Worm (Caenorhabditis elegans): ENCODE data around the gene T13C5.7.

The T13C5.7 gene

DNA sequence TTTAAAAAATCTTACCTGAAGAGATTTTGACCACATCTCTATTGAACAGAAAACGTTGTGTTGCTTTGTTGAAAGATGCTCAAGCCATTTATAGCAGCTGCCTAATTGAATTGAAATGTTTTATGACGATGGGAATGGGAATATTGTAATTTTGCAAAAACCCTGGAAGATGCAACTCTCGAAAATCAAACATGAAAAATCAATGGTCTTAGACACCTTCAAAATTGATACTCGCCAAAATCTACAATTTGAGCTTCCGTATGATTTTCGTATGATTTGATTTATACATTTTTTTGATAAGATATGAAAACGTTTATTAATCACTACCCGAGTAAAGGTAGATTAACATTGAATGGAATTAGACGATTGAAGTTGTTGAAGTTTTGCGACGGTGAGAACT, 28.1 kb downstream of the T13C5.7 start, which contains the start of gene C14F11.7:
Gene C14F11.7 (minus strand): TSS at position 101 of the 400 bp plus-strand sequence.
- TF ChIP-seq T22C8.4 (GFP tag; IDR thresholded peaks at IDR 0.05) (no peak), ztf-29 (GFP tag; IDR thresholded peaks at IDR 0.05) (no peak), tab-1 (GFP tag; IDR thresholded peaks at IDR 0.05) (no peak), klf-2 (GFP tag; conservative IDR thresholded peaks at IDR 0.05) (no peak), ref-1 (GFP tag; conservative IDR thresholded peaks at IDR 0.05) (no peak), med-1 (GFP tag; optimal IDR thresholded peaks at IDR 0.05; ENCODE audit: insufficient read depth) (no peak), cog-1 (tag; optimal IDR thresholded peaks at IDR 0.05) (no peak), ztf-23 (GFP tag; IDR thresholded peaks at IDR 0.05) (no peak), flt-1 (GFP tag; IDR thresholded peaks at IDR 0.05) (no peak)

DNA sequence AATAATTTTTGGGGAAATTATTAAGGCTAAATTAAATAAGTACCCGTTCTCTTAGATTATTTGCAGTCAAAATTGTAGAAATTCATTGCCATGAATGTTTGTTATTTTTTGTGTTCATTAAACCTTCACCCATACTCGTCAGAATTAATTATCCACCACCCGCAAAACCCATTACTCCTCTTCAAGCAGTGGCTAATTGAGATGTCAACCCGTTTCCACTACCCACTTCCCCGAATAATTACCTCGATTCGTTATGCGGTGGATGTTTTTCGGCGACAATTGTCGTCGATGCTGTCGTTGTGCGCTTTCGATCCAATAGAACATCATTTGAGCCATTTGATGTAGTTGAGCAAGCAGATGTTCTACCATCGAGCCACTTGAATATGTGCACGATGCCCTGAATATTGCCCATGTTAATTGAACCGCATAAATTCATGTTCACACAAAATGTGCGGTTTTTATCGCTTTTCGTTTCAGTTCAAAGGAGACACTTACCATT, 31.0 kb downstream of the T13C5.7 start:
- no peak for TF ChIP-seq klf-2 (GFP tag; conservative IDR thresholded peaks at IDR 0.05)
- TF ChIP-seq ztf-23 (GFP tag; IDR thresholded peaks at IDR 0.05) = no peak
- TF ChIP-seq cog-1 (tag; optimal IDR thresholded peaks at IDR 0.05) = no peak
- no peak for TF ChIP-seq T22C8.4 (GFP tag; IDR thresholded peaks at IDR 0.05)
- TF ChIP-seq flt-1 (GFP tag; IDR thresholded peaks at IDR 0.05) = no peak
- TF ChIP-seq ref-1 (GFP tag; conservative IDR thresholded peaks at IDR 0.05) = no peak
- no peak for TF ChIP-seq med-1 (GFP tag; optimal IDR thresholded peaks at IDR 0.05; ENCODE audit: insufficient read depth)
- TF ChIP-seq tab-1 (GFP tag; IDR thresholded peaks at IDR 0.05) = no peak; the same call in 1 of the 2 replicates
- TF ChIP-seq ztf-29 (GFP tag; IDR thresholded peaks at IDR 0.05) = no peak

DNA sequence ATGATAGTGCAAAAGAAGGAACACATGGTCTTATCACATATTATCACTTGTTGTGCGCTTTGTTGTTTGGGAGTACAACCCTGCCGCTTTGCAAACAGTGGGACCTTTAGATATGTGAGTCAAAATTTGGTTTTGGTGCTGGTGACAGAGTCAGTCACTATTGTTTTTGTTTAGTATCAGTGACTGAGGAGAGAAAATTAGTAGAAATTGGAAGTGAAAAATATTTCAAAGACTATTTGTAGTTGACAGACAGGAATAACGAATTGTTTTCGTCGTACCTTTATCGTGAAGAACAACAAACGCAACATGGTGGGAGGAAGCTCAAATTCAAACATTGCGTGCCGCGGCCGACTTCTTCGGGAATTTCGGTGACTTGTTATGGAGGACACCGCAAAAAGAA, 36.2 kb downstream of the T13C5.7 start, which contains the start of gene lrch-1:
Gene lrch-1 (minus strand): TSS at position 101 of the 400 bp plus-strand sequence.
- TF ChIP-seq ztf-29 (GFP tag; IDR thresholded peaks at IDR 0.05) (no peak), ztf-23 (GFP tag; IDR thresholded peaks at IDR 0.05) (no peak), tab-1 (GFP tag; IDR thresholded peaks at IDR 0.05) (no peak), med-1 (GFP tag; optimal IDR thresholded peaks at IDR 0.05; ENCODE audit: insufficient read depth) (no peak), T22C8.4 (GFP tag; IDR thresholded peaks at IDR 0.05) (no peak), cog-1 (tag; optimal IDR thresholded peaks at IDR 0.05) (no peak), klf-2 (GFP tag; conservative IDR thresholded peaks at IDR 0.05) (no peak), flt-1 (GFP tag; IDR thresholded peaks at IDR 0.05) (no peak), ref-1 (GFP tag; conservative IDR thresholded peaks at IDR 0.05) (no peak)

DNA sequence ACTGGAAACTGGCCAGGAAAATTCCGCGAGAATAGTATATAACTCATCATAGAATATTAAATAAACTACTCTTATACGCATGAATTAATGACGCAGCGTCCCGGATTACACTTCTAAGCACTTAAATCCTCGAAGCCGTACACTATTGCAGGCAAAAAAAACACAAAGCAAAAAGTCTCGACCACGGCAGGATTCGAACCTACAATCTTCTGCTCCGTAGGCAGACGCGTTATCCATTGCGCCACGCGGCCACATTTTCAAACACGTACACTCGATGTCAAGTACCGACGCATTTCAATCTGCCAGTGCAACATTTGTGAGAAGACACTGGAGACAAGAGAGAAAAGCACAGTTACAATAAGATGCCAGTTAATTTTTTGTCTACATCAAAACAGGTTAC, 39.5 kb downstream of the T13C5.7 start:
- TF ChIP-seq ztf-29 (GFP tag; IDR thresholded peaks at IDR 0.05) (peak; percentile 46), T22C8.4 (GFP tag; IDR thresholded peaks at IDR 0.05) (peak; percentile 38; the same call in 1 of the 2 replicates), tab-1 (GFP tag; IDR thresholded peaks at IDR 0.05) (peak; percentile 77), cog-1 (tag; optimal IDR thresholded peaks at IDR 0.05) (no peak), med-1 (GFP tag; optimal IDR thresholded peaks at IDR 0.05; ENCODE audit: insufficient read depth) (no peak), ztf-23 (GFP tag; IDR thresholded peaks at IDR 0.05) (peak; percentile 80), flt-1 (GFP tag; IDR thresholded peaks at IDR 0.05) (peak; percentile 89), klf-2 (GFP tag; conservative IDR thresholded peaks at IDR 0.05) (peak; percentile 60; the same call in 1 of the 2 replicates), ref-1 (GFP tag; conservative IDR thresholded peaks at IDR 0.05) (0 out of 2 replicates have a peak, but pooled peaks have one; percentile 54)

DNA sequence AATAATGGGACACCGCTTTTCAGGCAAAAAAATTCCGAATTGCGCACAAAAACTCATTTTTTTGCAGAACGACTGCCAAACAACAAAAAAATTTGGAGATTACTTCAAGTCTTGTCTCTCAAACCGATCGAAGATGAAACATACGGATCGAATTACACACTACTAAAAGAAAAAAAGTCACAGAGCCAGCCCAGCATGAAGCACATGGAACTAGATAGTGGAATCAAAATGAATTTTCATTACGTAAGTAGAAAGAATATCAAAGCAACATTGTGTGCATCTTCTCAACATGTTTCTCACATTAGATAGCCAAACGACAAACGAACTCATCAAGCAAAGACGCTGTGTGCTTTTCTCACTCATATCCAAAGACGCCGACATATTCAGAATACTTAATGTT, 40.7 kb downstream of the T13C5.7 start:
- no peak for TF ChIP-seq ref-1 (GFP tag; conservative IDR thresholded peaks at IDR 0.05)
- TF ChIP-seq ztf-29 (GFP tag; IDR thresholded peaks at IDR 0.05) = no peak
- TF ChIP-seq med-1 (GFP tag; optimal IDR thresholded peaks at IDR 0.05; ENCODE audit: insufficient read depth) = no peak
- no peak for TF ChIP-seq flt-1 (GFP tag; IDR thresholded peaks at IDR 0.05)
- no peak for TF ChIP-seq cog-1 (tag; optimal IDR thresholded peaks at IDR 0.05)
- no peak for TF ChIP-seq tab-1 (GFP tag; IDR thresholded peaks at IDR 0.05)
- no peak for TF ChIP-seq ztf-23 (GFP tag; IDR thresholded peaks at IDR 0.05)
- TF ChIP-seq klf-2 (GFP tag; conservative IDR thresholded peaks at IDR 0.05) = no peak
- no peak for TF ChIP-seq T22C8.4 (GFP tag; IDR thresholded peaks at IDR 0.05)

DNA sequence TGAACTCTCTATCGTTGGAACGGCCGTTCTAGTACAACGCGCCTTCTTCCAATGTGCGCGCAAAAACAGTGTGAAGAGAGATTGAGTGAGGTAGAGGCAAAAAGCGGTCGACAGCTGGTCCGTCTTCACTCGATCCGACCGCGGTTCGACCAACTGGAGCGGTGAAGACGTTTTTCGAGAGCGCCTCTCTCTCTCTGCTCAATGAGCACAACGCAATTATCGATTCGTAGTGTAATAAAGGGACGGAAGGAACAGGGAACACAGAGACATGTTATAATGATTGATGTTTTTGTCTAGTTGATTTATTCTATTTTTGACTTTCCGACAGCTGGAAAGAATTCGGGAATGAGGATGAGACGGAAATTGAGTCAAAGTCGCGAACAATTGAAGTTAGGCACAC, 44.4 kb downstream of the T13C5.7 start:
- TF ChIP-seq tab-1 (GFP tag; IDR thresholded peaks at IDR 0.05) (no peak), T22C8.4 (GFP tag; IDR thresholded peaks at IDR 0.05) (peak; percentile 53)

DNA sequence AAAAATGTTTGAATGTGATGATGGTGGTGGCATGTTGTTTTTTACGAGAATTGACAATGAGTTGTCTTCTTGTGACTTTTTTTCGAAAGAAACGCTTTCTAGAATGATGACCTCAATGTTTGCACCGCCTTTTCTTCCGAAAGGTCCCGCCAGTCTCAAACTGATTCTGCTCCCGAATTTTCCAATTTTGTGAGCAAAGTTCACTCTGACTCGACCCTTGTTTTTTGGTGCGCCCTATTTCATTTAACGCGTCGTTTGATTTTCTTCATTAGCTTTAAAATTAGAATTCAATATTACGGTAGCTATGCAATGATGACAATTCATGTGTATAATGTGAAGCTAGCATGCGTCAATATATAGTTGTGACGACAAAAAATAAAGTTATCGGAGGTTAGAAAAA, 50.3 kb downstream of the T13C5.7 start, which contains the start of gene lite-1:
Gene lite-1 (minus strand): TSS at position 101 of the 400 bp plus-strand sequence.
- TF ChIP-seq T22C8.4 (GFP tag; IDR thresholded peaks at IDR 0.05) = no peak
- TF ChIP-seq cog-1 (tag; optimal IDR thresholded peaks at IDR 0.05) = no peak
- no peak for TF ChIP-seq tab-1 (GFP tag; IDR thresholded peaks at IDR 0.05)
- TF ChIP-seq ztf-29 (GFP tag; IDR thresholded peaks at IDR 0.05) = no peak
- no peak for TF ChIP-seq klf-2 (GFP tag; conservative IDR thresholded peaks at IDR 0.05)

Measured in whole organism, midembryonic.